Worm (Caenorhabditis elegans): ENCODE data around the gene ocam-1.

ocam-1 gene

DNA sequence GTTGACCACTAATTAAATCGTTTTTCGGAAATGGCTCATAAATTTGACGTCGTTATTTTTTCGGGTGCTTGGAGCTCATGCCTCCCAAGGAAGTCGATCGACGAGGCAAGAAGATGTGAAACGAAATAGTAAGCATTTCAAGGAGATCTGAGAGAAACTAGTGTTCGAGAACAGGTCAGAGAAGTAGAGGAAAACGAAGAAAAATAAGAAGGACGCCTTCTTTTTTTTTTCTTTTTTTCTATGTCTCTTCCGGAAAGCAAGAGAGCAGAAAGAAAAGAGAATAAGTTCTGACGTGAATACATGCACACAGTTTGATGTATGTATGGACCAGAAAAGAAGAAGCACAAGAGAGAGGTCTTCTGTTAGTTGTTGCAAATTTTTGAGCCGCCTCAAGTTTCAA lies 23.9 kb downstream of the ocam-1 start (continued):
- TF ChIP-seq C16A3.4 (tag; optimal IDR thresholded peaks at IDR 0.05) (no peak), nhr-76 (tag; optimal IDR thresholded peaks at IDR 0.05) (no peak), elt-3 (tag; optimal IDR thresholded peaks at IDR 0.05) (no peak), nhr-19 (GFP tag; conservative IDR thresholded peaks at IDR 0.05) (no peak), fkh-10 (GFP tag; optimal IDR thresholded peaks at IDR 0.05) (peak; percentile 58), isw-1 (GFP tag; IDR thresholded peaks at IDR 0.05) (peak; percentile 16; the same call in 1 of the 2 replicates), lin-14 (GFP tag; optimal IDR thresholded peaks at IDR 0.05) (peak; percentile 93), hlh-17 (GFP tag; optimal IDR thresholded peaks at IDR 0.05; ENCODE audit: borderline replicate concordance) (no peak), nhr-47 (tag; optimal IDR thresholded peaks at IDR 0.05) (peak; percentile 59), mep-1 (tag; optimal IDR thresholded peaks at IDR 0.05) (peak; percentile 23), ceh-88 (GFP tag; IDR thresholded peaks at IDR 0.05) (no peak), nhr-12 (tag; optimal IDR thresholded peaks at IDR 0.05) (no peak), lin-39 (tag; optimal IDR thresholded peaks at IDR 0.05) (no peak), fkh-4 (tag; optimal IDR thresholded peaks at IDR 0.05; ENCODE audit: borderline replicate concordance) (no peak), sup-37 (GFP tag; optimal IDR thresholded peaks at IDR 0.05) (no peak), zip-4 (GFP tag; optimal IDR thresholded peaks at IDR 0.05) (no peak), fkh-8 (tag; optimal IDR thresholded peaks at IDR 0.05) (peak; percentile 63), fos-1 (tag; optimal IDR thresholded peaks at IDR 0.05) (no peak), lin-13 (GFP tag; optimal IDR thresholded peaks at IDR 0.05) (no peak), ceh-90 (tag; optimal IDR thresholded peaks at IDR 0.05) (no peak), blmp-1 (tag; optimal IDR thresholded peaks at IDR 0.05) (no peak), nhr-77 (tag; optimal IDR thresholded peaks at IDR 0.05) (no peak), mef-2 (tag; optimal IDR thresholded peaks at IDR 0.05) (no peak), rnt-1 (tag; optimal IDR thresholded peaks at IDR 0.05) (no peak), egl-13 (tag; optimal IDR thresholded peaks at IDR 0.05) (no peak), aly-2 (tag; optimal IDR thresholded peaks at IDR 0.05) (no peak), nhr-84 (tag; optimal IDR thresholded peaks at IDR 0.05) (no peak), nhr-20 (tag; optimal IDR thresholded peaks at IDR 0.05) (no peak), ceh-8 (GFP tag; optimal IDR thresholded peaks at IDR 0.05) (no peak), ama-1 (optimal IDR thresholded peaks at IDR 0.05) (no peak), aha-1 (tag; optimal IDR thresholded peaks at IDR 0.05) (no peak), ces-1 (GFP tag; optimal IDR thresholded peaks at IDR 0.05) (no peak), F16B12.6 (tag; optimal IDR thresholded peaks at IDR 0.05) (no peak), snpc-4 (tag; optimal IDR thresholded peaks at IDR 0.05) (no peak), tlp-1 (tag; optimal IDR thresholded peaks at IDR 0.05) (no peak), efl-3 (GFP tag; optimal IDR thresholded peaks at IDR 0.05) (no peak), pag-3 (tag; optimal IDR thresholded peaks at IDR 0.05; ENCODE audit: borderline replicate concordance, insufficient read depth) (no peak), grh-1 (GFP tag; IDR thresholded peaks at IDR 0.05) (no peak), snu-23 (GFP tag; optimal IDR thresholded peaks at IDR 0.05) (no peak), lsy-2 (tag; optimal IDR thresholded peaks at IDR 0.05) (peak in 1 of 2 experiments; percentile 53), unc-86 (tag; optimal IDR thresholded peaks at IDR 0.05) (peak; percentile 56), ceh-63 (GFP tag; optimal IDR thresholded peaks at IDR 0.05) (no peak)

ce11 chrV:14141846-14142245 lies 25.7 kb downstream of the ocam-1 start:
- no peak for TF ChIP-seq ces-1 (GFP tag; optimal IDR thresholded peaks at IDR 0.05)
- no peak for TF ChIP-seq nhr-47 (tag; optimal IDR thresholded peaks at IDR 0.05)
- TF ChIP-seq tlp-1 (tag; optimal IDR thresholded peaks at IDR 0.05): no peak
- no peak for TF ChIP-seq egl-27 (tag; optimal IDR thresholded peaks at IDR 0.05)
- TF ChIP-seq lir-3 (tag; optimal IDR thresholded peaks at IDR 0.05; ENCODE audit: poor library complexity): no peak
- TF ChIP-seq elt-3 (tag; optimal IDR thresholded peaks at IDR 0.05): no peak
- TF ChIP-seq unc-62 (GFP tag; optimal IDR thresholded peaks at IDR 0.05): no peak
- TF ChIP-seq aha-1 (tag; optimal IDR thresholded peaks at IDR 0.05): no peak
- TF ChIP-seq aly-2 (tag; optimal IDR thresholded peaks at IDR 0.05): no peak
- no peak for TF ChIP-seq nhr-71 (tag; optimal IDR thresholded peaks at IDR 0.05)
- no peak for TF ChIP-seq ceh-8 (GFP tag; optimal IDR thresholded peaks at IDR 0.05)
- no peak for TF ChIP-seq fos-1 (tag; optimal IDR thresholded peaks at IDR 0.05)
- TF ChIP-seq C04F5.9 (tag; optimal IDR thresholded peaks at IDR 0.05): no peak
- no peak for TF ChIP-seq elt-2 (tag; optimal IDR thresholded peaks at IDR 0.05)
